Worm (Caenorhabditis elegans): ENCODE data around the gene fbxa-143.

fbxa-143 gene

DNA sequence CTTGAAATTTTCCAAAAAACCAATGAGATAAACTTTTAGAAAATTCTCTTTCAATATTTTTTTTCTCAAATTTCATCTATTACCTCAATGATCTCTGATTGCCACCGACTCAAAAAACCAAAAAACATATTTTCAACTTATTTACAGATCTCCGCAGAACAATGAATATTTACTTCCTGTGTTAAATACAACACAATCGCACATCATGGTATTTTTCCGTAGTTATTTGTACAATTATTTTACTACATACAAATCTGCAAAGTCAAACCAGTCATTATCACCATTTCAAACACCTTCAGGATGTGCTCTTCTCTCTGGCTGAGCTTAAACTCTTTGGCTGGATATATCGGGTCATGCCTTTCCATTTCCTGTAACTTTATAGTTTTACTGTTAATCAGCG lies 38.6 kb upstream of the fbxa-143 start, which contains the start of gene str-108:
Gene str-108 (plus strand): TSS at position 301 of the 400 bp plus-strand sequence.
- no peak for TF ChIP-seq odd-2 (tag; optimal IDR thresholded peaks at IDR 0.05)
- TF ChIP-seq ceh-34 (tag; optimal IDR thresholded peaks at IDR 0.05), result no peak
- TF ChIP-seq K09A11.1 (tag; optimal IDR thresholded peaks at IDR 0.05; ENCODE audit: insufficient read depth), result no peak
- TF ChIP-seq ceh-19 (GFP tag; optimal IDR thresholded peaks at IDR 0.05), result no peak
- TF ChIP-seq unc-42 (tag; optimal IDR thresholded peaks at IDR 0.05), result no peak
- no peak for TF ChIP-seq ceh-22 (tag; optimal IDR thresholded peaks at IDR 0.05)
- TF ChIP-seq sox-4 (tag; optimal IDR thresholded peaks at IDR 0.05), result no peak
- TF ChIP-seq fkh-10 (GFP tag; optimal IDR thresholded peaks at IDR 0.05), result no peak
- TF ChIP-seq npax-4 (tag; optimal IDR thresholded peaks at IDR 0.05), result no peak
- TF ChIP-seq syd-9 (tag; optimal IDR thresholded peaks at IDR 0.05), result no peak
- TF ChIP-seq zip-5 (tag; optimal IDR thresholded peaks at IDR 0.05), result no peak
- no peak for TF ChIP-seq K02D7.2 (tag; optimal IDR thresholded peaks at IDR 0.05)
- no peak for TF ChIP-seq hlh-15 (tag; optimal IDR thresholded peaks at IDR 0.05)
- no peak for TF ChIP-seq tbx-2 (tag; optimal IDR thresholded peaks at IDR 0.05)
- no peak for TF ChIP-seq gmeb-2 (tag; optimal IDR thresholded peaks at IDR 0.05)
- TF ChIP-seq ceh-2 (tag; optimal IDR thresholded peaks at IDR 0.05), result no peak

DNA sequence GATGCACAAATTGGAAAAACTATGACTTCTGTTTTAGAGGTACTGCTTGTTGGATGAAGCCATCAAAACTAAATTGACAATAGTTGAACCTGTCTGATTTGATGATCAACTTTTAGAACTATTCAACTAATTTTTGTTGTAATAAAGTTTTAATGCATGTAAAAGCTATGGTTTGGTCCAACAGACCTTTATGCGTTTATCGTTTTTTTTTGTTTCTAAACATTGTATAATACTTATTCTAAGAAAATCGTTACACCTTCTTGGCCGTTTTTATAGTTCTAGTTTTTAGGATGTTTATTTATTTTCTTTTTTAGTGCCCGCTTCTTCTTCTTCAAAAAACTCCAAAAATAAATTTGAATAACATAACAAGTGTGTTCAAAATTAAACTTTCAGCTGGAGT lies 36.4 kb upstream of the fbxa-143 start, which contains the start of gene F10A3.12:
Gene F10A3.12 (plus strand): TSS at position 301 of the 400 bp plus-strand sequence.
- no peak for TF ChIP-seq K02D7.2 (tag; optimal IDR thresholded peaks at IDR 0.05)
- no peak for TF ChIP-seq sox-2 (GFP tag; IDR thresholded peaks at IDR 0.05)
- no peak for TF ChIP-seq zip-5 (tag; optimal IDR thresholded peaks at IDR 0.05)
- no peak for TF ChIP-seq pha-4 (tag; optimal IDR thresholded peaks at IDR 0.05)
- TF ChIP-seq elt-2 (tag; optimal IDR thresholded peaks at IDR 0.05), result no peak
- no peak for TF ChIP-seq unc-42 (tag; optimal IDR thresholded peaks at IDR 0.05)
- no peak for TF ChIP-seq pros-1 (tag; optimal IDR thresholded peaks at IDR 0.05)
- TF ChIP-seq elt-4 (tag; optimal IDR thresholded peaks at IDR 0.05), result no peak
- TF ChIP-seq T23F11.4 (GFP tag; optimal IDR thresholded peaks at IDR 0.05), result no peak

DNA sequence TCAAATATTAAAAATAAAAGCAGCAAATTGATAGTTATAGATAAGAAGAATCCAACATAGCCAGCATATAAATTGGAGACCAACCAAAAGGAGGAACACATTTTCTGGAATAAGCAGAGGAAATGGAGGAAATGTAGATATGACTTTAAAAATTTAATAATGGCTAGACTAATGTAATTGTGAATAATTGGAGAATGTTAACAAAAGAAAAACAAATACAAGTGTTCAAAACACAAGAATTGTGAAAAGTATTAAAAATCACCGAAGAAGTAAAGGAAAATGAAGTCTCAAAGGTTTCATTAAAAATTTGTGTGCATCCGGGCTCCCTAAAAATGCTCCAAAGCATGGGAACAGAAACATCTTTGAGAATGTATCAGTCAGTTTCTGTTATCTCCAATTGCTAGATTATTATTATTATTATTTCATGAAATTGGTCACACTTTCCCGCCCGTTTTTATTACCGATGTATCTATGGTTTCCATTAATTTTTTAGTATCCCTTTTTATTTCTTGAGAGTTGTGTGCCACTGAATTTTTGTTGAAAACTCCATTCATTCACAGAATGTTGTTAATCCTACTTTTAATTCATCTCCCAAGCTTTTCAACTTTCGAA lies 34.9 kb upstream of the fbxa-143 start, which contains the start of the genes str-109 and F10A3.11:
Gene str-109 (minus strand): TSS at position 101 of the 612 bp plus-strand sequence.
Gene F10A3.11 (plus strand): TSS at position 562 of the 612 bp plus-strand sequence.
- TF ChIP-seq gmeb-2 (tag; optimal IDR thresholded peaks at IDR 0.05) (no peak), lin-11 (tag; optimal IDR thresholded peaks at IDR 0.05) (no peak), pag-3 (tag; optimal IDR thresholded peaks at IDR 0.05; ENCODE audit: borderline replicate concordance) (no peak), sdc-2 (tag; optimal IDR thresholded peaks at IDR 0.05) (no peak), ceh-34 (tag; optimal IDR thresholded peaks at IDR 0.05) (no peak), T23F11.4 (GFP tag; optimal IDR thresholded peaks at IDR 0.05) (no peak), ceh-18 (tag; optimal IDR thresholded peaks at IDR 0.05) (no peak), dve-1 (tag; optimal IDR thresholded peaks at IDR 0.05) (no peak), tbx-7 (tag; optimal IDR thresholded peaks at IDR 0.05) (no peak), npax-4 (tag; optimal IDR thresholded peaks at IDR 0.05) (no peak), ceh-14 (tag; optimal IDR thresholded peaks at IDR 0.05) (no peak), syd-9 (tag; optimal IDR thresholded peaks at IDR 0.05) (no peak), C08G9.2 (tag; optimal IDR thresholded peaks at IDR 0.05) (no peak), ceh-9 (tag; optimal IDR thresholded peaks at IDR 0.05) (no peak), ahr-1 (tag; optimal IDR thresholded peaks at IDR 0.05) (no peak), hlh-30 (tag; optimal IDR thresholded peaks at IDR 0.05; ENCODE audit: insufficient read depth) (no peak)

DNA sequence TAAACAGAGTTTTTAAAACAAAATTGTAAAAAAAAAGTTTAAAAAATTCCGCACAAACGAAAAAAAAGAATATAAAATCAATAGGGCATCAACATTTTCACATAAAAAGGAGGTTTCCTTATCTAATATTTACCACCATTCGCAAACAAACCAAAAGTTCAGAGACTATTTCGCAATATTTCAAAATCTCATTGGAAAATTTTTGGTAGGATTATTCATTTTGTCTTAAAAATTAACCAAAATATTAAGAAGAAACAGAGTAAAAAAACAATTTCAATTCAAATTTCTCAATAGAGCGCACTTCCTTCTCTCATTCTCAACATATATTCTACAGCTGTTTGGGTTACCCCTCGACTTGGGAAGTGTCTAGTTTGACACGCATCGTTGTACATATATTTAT lies 32.8 kb upstream of the fbxa-143 start:
- no peak for TF ChIP-seq pros-1 (tag; optimal IDR thresholded peaks at IDR 0.05)
- no peak for TF ChIP-seq ceh-18 (tag; optimal IDR thresholded peaks at IDR 0.05)
- no peak for TF ChIP-seq K02D7.2 (tag; optimal IDR thresholded peaks at IDR 0.05)
- TF ChIP-seq hlh-15 (tag; optimal IDR thresholded peaks at IDR 0.05), result no peak
- no peak for TF ChIP-seq nhr-232 (tag; optimal IDR thresholded peaks at IDR 0.05)
- TF ChIP-seq pha-4 (tag; optimal IDR thresholded peaks at IDR 0.05), result no peak
- TF ChIP-seq sdc-2 (tag; optimal IDR thresholded peaks at IDR 0.05), result no peak
- no peak for TF ChIP-seq C38D4.7 (GFP tag; optimal IDR thresholded peaks at IDR 0.05)
- no peak for TF ChIP-seq dmd-4 (tag; optimal IDR thresholded peaks at IDR 0.05; ENCODE audit: borderline replicate concordance)
- no peak for TF ChIP-seq npax-4 (tag; optimal IDR thresholded peaks at IDR 0.05)
- TF ChIP-seq unc-42 (tag; optimal IDR thresholded peaks at IDR 0.05), result no peak
- TF ChIP-seq pat-9 (tag; optimal IDR thresholded peaks at IDR 0.05), result no peak
- TF ChIP-seq che-1 (tag; optimal IDR thresholded peaks at IDR 0.05), result no peak

All from whole organism, late embryonic.